Worm (Caenorhabditis elegans) whole organism, mixed stage, embryonic: ENCODE measurements around the gene klo-1.

Experiments
- M03D4.4 ChIP-seq: sonication (generic microtip); optimal IDR thresholded peaks from 2 replicates; lab custom pipeline; 2017; ENCODE audit warnings: mild to moderate bottlenecking, missing genetic modification characterization, missing compliant biosample characterization
- bed-3 ChIP-seq: fragments of 200-800 bp; sonication (Bioruptor generic); optimal IDR thresholded peaks from 3 replicates; lab custom pipeline; 2018; ENCODE audit warnings: mild to moderate bottlenecking, missing genetic modification characterization, moderate library complexity, missing compliant biosample characterization
- blmp-1 ChIP-seq: fragments of 150-350 bp; optimal IDR thresholded peaks from 2 replicates; lab custom pipeline; 2014; ENCODE audit warnings: missing biosample characterization, missing genetic modification characterization
- ceh-39 ChIP-seq: fragments of 150-350 bp; optimal IDR thresholded peaks from 2 replicates; lab custom pipeline; 2014; ENCODE audit warnings: missing biosample characterization, missing genetic modification characterization
- ceh-43 ChIP-seq: fragments of 200-800 bp; sonication (Bioruptor generic); optimal IDR thresholded peaks from 2 replicates; lab custom pipeline; 2018; ENCODE audit warnings: mild to moderate bottlenecking, missing genetic modification characterization, moderate library complexity, missing compliant biosample characterization
- ceh-83 ChIP-seq: fragments of 200-800 bp; sonication (Bioruptor generic); optimal IDR thresholded peaks from 2 replicates; lab custom pipeline; 2018; ENCODE audit warnings: mild to moderate bottlenecking, missing genetic modification characterization, missing compliant biosample characterization
- ces-1 ChIP-seq: fragments of 150-350 bp; optimal IDR thresholded peaks from 2 replicates; lab custom pipeline; 2014; ENCODE audit warnings: missing biosample characterization, missing genetic modification reagents, missing genetic modification characterization
- cnd-1 ChIP-seq: fragments of 200-800 bp; sonication (Bioruptor generic); optimal IDR thresholded peaks from 2 replicates; lab custom pipeline; 2018; ENCODE audit warnings: mild to moderate bottlenecking, missing genetic modification characterization, missing compliant biosample characterization
- elt-1 ChIP-seq: sonication (generic microtip); optimal IDR thresholded peaks from 2 replicates; lab custom pipeline; 2017; ENCODE audit warnings: missing genetic modification characterization, mild to moderate bottlenecking, missing compliant biosample characterization, antibody characterized with exemption, moderate library complexity, borderline replicate concordance; ENCODE audit not compliant: insufficient read depth
- elt-3 ChIP-seq: fragments of 150-350 bp; optimal IDR thresholded peaks from 2 replicates; lab custom pipeline; 2014; ENCODE audit warnings: missing biosample characterization, missing genetic modification characterization
- flh-1 ChIP-seq: fragments of 200-800 bp; sonication (Bioruptor generic); optimal IDR thresholded peaks from 2 replicates; lab custom pipeline; 2018; ENCODE audit warnings: mild to moderate bottlenecking, missing genetic modification characterization, moderate library complexity, missing compliant biosample characterization
- ham-2 ChIP-seq: fragments of 200-800 bp; sonication (Bioruptor generic); optimal IDR thresholded peaks from 2 replicates; lab custom pipeline; 2018; ENCODE audit warnings: mild to moderate bottlenecking, missing genetic modification characterization, missing compliant biosample characterization
- hlh-1 ChIP-seq: fragments of 150-350 bp; optimal IDR thresholded peaks from 2 replicates; lab custom pipeline; 2014; ENCODE audit warnings: missing biosample characterization, missing genetic modification reagents, missing genetic modification characterization
- lin-13 ChIP-seq: fragments of 150-350 bp; optimal IDR thresholded peaks from 2 replicates; lab custom pipeline; 2014; ENCODE audit warnings: missing biosample characterization, missing genetic modification characterization
- lin-32 ChIP-seq: fragments of 200-800 bp; sonication (Bioruptor generic); optimal IDR thresholded peaks from 2 replicates; lab custom pipeline; 2018; ENCODE audit warnings: mild to moderate bottlenecking, missing genetic modification characterization, missing compliant biosample characterization
- lsy-2 ChIP-seq: fragments of 150-350 bp; optimal IDR thresholded peaks from 2 replicates; lab custom pipeline; 2014; ENCODE audit warnings: missing biosample characterization, missing genetic modification characterization
- mab-5 ChIP-seq: fragments of 150-350 bp; optimal IDR thresholded peaks from 2 replicates; lab custom pipeline; 2014; ENCODE audit warnings: missing biosample characterization, missing genetic modification characterization
- mep-1 ChIP-seq: fragments of 150-350 bp; optimal IDR thresholded peaks from 2 replicates; lab custom pipeline; 2017; ENCODE audit warnings: missing biosample characterization, missing genetic modification reagents, missing genetic modification characterization, inconsistent platforms
- mls-2 ChIP-seq: sonication (generic microtip); optimal IDR thresholded peaks from 2 replicates; lab custom pipeline; 2016; ENCODE audit warnings: mild to moderate bottlenecking, missing genetic modification characterization, moderate library complexity, missing compliant biosample characterization
- nhr-12 ChIP-seq: fragments of 150-350 bp; optimal IDR thresholded peaks from 2 replicates; lab custom pipeline; 2014; ENCODE audit warnings: missing biosample characterization, missing genetic modification characterization
- nhr-237 ChIP-seq: fragments of 150-350 bp; optimal IDR thresholded peaks from 2 replicates; lab custom pipeline; 2014; ENCODE audit warnings: missing biosample characterization, missing genetic modification characterization
- nhr-28 ChIP-seq: fragments of 150-350 bp; optimal IDR thresholded peaks from 2 replicates; lab custom pipeline; 2014; ENCODE audit warnings: missing biosample characterization, missing genetic modification characterization
- nhr-76 ChIP-seq: sonication (generic microtip); optimal IDR thresholded peaks from 2 replicates; lab custom pipeline; 2017; ENCODE audit warnings: missing biosample characterization, missing genetic modification characterization
- pha-4 ChIP-seq: fragments of 150-350 bp; optimal IDR thresholded peaks from 2 replicates; lab custom pipeline; 2018; ENCODE audit warnings: missing biosample characterization, missing genetic modification reagents, missing genetic modification characterization
- sem-2 ChIP-seq: fragments of 200-800 bp; sonication (Bioruptor generic); optimal IDR thresholded peaks from 2 replicates; lab custom pipeline; 2018; ENCODE audit warnings: mild to moderate bottlenecking, missing genetic modification characterization, missing compliant biosample characterization
- snpc-4 ChIP-seq: fragments of 150-350 bp; optimal IDR thresholded peaks from 2 replicates; lab custom pipeline; 2014; ENCODE audit warnings: missing biosample characterization, missing genetic modification characterization
- sptf-1 ChIP-seq: sonication (generic microtip); optimal IDR thresholded peaks from 2 replicates; lab custom pipeline; 2017; ENCODE audit warnings: mild to moderate bottlenecking, missing genetic modification characterization, moderate library complexity, missing compliant biosample characterization
- tbx-8 ChIP-seq: fragments of 200-800 bp; sonication (Bioruptor generic); optimal IDR thresholded peaks from 2 replicates; lab custom pipeline; 2018; ENCODE audit warnings: mild to moderate bottlenecking, missing genetic modification characterization, moderate library complexity, missing compliant biosample characterization
- unc-120 ChIP-seq: sonication (generic microtip); optimal IDR thresholded peaks from 2 replicates; lab custom pipeline; 2017; ENCODE audit warnings: missing genetic modification characterization, missing compliant biosample characterization; ENCODE audit not compliant: poor library complexity, severe bottlenecking
- zip-8 ChIP-seq: fragments of 150-350 bp; optimal IDR thresholded peaks from 2 replicates; lab custom pipeline; 2014; ENCODE audit warnings: missing biosample characterization, missing genetic modification characterization

Gene klo-1

ce11 chrIV:7783801-7784411, 35.9 kb upstream of the klo-1 start, which contains the start of gene tag-321:
Gene tag-321, minus strand, starts transcription at chrIV:7783851.
- TF ChIP-seq lin-32 (GFP tag; lab: Kevin White, UChicago) (no peak), sem-2 (no peak), zip-8 (tag; lab: Kevin White, UChicago) (no peak), ham-2 (GFP tag; lab: Kevin White, UChicago) (no peak), hlh-1 (no peak), nhr-76 (tag; lab: Kevin White, UChicago) (no peak)

- TF ChIP-seq elt-3 (tag; lab: Kevin White, UChicago) (no peak), ceh-39 (tag; lab: Kevin White, UChicago) (no peak), M03D4.4 (tag; lab: Kevin White, UChicago) (no peak), lin-32 (GFP tag; lab: Kevin White, UChicago) (no peak), mls-2 (no peak), mep-1 (no peak), unc-120 (no peak), sptf-1 (no peak), lsy-2 (tag; lab: Kevin White, UChicago) (no peak), mab-5 (no peak), nhr-12 (tag; lab: Kevin White, UChicago) (no peak), nhr-76 (tag; lab: Kevin White, UChicago) (no peak), tbx-8 (GFP tag; lab: Kevin White, UChicago) (no peak), ceh-43 (no peak)
These were observed 34.3 kb upstream of the klo-1 start, which contains the start of gene sec-10 for ce11 chrIV:7782292-7782691. Gene sec-10, minus strand, starts transcription at chrIV:7782499.

ce11 chrIV:7778865-7779264, 30.8 kb upstream of the klo-1 start, which contains the start of gene rpap-3:
Gene rpap-3, minus strand, starts transcription at chrIV:7778965.
- TF ChIP-seq cnd-1 (tag; lab: Kevin White, UChicago): no peak
- no peak for TF ChIP-seq bed-3 (GFP tag; lab: Kevin White, UChicago)
- no peak for TF ChIP-seq blmp-1 (tag; lab: Kevin White, UChicago)
- no peak for TF ChIP-seq ceh-83 (GFP tag; lab: Kevin White, UChicago)
- no peak for TF ChIP-seq sem-2
- TF ChIP-seq lin-32 (GFP tag; lab: Kevin White, UChicago): no peak
- TF ChIP-seq snpc-4 (tag; lab: Kevin White, UChicago): no peak
- TF ChIP-seq lsy-2 (tag; lab: Kevin White, UChicago): no peak
- no peak for TF ChIP-seq elt-1 (tag; lab: Kevin White, UChicago)
- no peak for TF ChIP-seq nhr-28 (tag; lab: Kevin White, UChicago)
- no peak for TF ChIP-seq tbx-8 (GFP tag; lab: Kevin White, UChicago)
- TF ChIP-seq zip-8 (tag; lab: Kevin White, UChicago): no peak
- no peak for TF ChIP-seq M03D4.4 (tag; lab: Kevin White, UChicago)
- no peak for TF ChIP-seq unc-120
- TF ChIP-seq nhr-12 (tag; lab: Kevin White, UChicago): no peak
- no peak for TF ChIP-seq ceh-39 (tag; lab: Kevin White, UChicago)
- TF ChIP-seq ces-1: no peak
- TF ChIP-seq mls-2: no peak
- TF ChIP-seq flh-1 (GFP tag; lab: Kevin White, UChicago): no peak
- no peak for TF ChIP-seq nhr-237 (tag; lab: Kevin White, UChicago)

DNA sequence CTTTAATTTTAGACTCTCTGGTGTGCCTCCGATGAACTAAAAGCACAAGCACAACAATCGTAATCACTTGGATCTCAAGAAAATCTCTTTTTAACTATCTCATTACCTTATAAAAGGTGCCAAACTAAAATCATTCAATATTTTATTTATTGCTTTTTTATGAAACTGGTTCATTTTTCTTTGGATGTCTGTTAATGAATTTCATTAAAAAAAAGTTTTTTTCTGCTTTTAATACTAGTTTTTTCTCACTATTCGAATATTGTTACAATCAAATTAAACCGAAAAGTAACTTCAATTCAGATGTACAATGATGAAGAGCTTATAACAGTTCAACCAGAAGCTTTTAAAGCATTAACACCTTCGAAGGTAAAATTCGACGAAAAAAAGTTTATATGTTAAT, 27.7 kb upstream of the klo-1 start, which contains the start of gene swd-2.1:
TSS of gene swd-2.1 (plus strand) at position 301 of the 400 bp plus-strand sequence.
- TF ChIP-seq ceh-39 (tag; lab: Kevin White, UChicago) (no peak), bed-3 (GFP tag; lab: Kevin White, UChicago) (no peak), nhr-76 (tag; lab: Kevin White, UChicago) (no peak), M03D4.4 (tag; lab: Kevin White, UChicago) (no peak), nhr-237 (tag; lab: Kevin White, UChicago) (no peak), ceh-43 (no peak), unc-120 (no peak), blmp-1 (tag; lab: Kevin White, UChicago) (no peak), hlh-1 (no peak), snpc-4 (tag; lab: Kevin White, UChicago) (no peak), lin-13 (no peak), pha-4 (tag; lab: Kevin White, UChicago) (no peak), lsy-2 (tag; lab: Kevin White, UChicago) (no peak), nhr-28 (tag; lab: Kevin White, UChicago) (no peak), ces-1 (no peak), zip-8 (tag; lab: Kevin White, UChicago) (no peak)
